Fruit fly (Drosophila melanogaster) whole organism, embryonic: ENCODE results near the gene RpS3.

Experiments used
- Awh ChIP-seq: fragments of 200-800 bp; sonication (Bioruptor generic); IDR thresholded peaks from 2 replicates; pipeline ENCODE4, ENCODE4 v1.3.6; 2022; ENCODE audit warnings: missing biosample characterization, missing genetic modification characterization
- CG11723 ChIP-seq: fragments of 200-800 bp; sonication (Bioruptor generic); optimal IDR thresholded peaks from 2 replicates; lab custom pipeline; 2017; ENCODE audit warnings: missing biosample characterization, mild to moderate bottlenecking, missing genetic modification characterization
- CG12104 ChIP-seq: fragments of 200-800 bp; sonication (Bioruptor generic); optimal IDR thresholded peaks from 3 replicates; lab custom pipeline; 2016; ENCODE audit warnings: missing biosample characterization, missing genetic modification characterization
- CG13296 ChIP-seq: fragments of 200-800 bp; sonication (Bioruptor generic); optimal IDR thresholded peaks from 3 replicates; lab custom pipeline; 2018; ENCODE audit warnings: missing biosample characterization, mild to moderate bottlenecking, missing genetic modification characterization
- CG15696 ChIP-seq: fragments of 200-800 bp; sonication (Bioruptor generic); optimal IDR thresholded peaks from 2 replicates; lab custom pipeline; 2019; ENCODE audit warnings: missing biosample characterization, mild to moderate bottlenecking, missing genetic modification characterization, moderate library complexity
- CG17829 ChIP-seq: fragments of 200-800 bp; optimal IDR thresholded peaks from 2 replicates; lab custom pipeline; 2019; ENCODE audit warnings: missing biosample characterization, mild to moderate bottlenecking, missing genetic modification characterization, moderate library complexity
- CG18011 ChIP-seq: fragments of 200-800 bp; sonication (Bioruptor generic); optimal IDR thresholded peaks from 2 replicates; lab custom pipeline; 2017; ENCODE audit warnings: missing biosample characterization, missing genetic modification characterization, mild to moderate bottlenecking, moderate library complexity, missing genotype
- CG30431 ChIP-seq: fragments of 200-800 bp; sonication (Bioruptor generic); optimal IDR thresholded peaks from 2 replicates; lab custom pipeline; 2017; ENCODE audit warnings: missing biosample characterization, missing genetic modification characterization
- CG33213 ChIP-seq: fragments of 200-800 bp; sonication (Bioruptor generic); optimal IDR thresholded peaks from 3 replicates; lab custom pipeline; 2016; ENCODE audit warnings: missing biosample characterization, missing genetic modification characterization
- CG34224 ChIP-seq: fragments of 200-800 bp; sonication (Bioruptor generic); IDR thresholded peaks from 3 replicates; pipeline ENCODE4 v1.3.6; 2022; ENCODE audit warnings: missing biosample characterization, missing genetic modification characterization; ENCODE audit not compliant: partially characterized antibody
- CG34422 ChIP-seq: fragments of 200-800 bp; sonication (Bioruptor generic); IDR thresholded peaks from 3 replicates; pipeline ENCODE4 v1.3.6; 2022; ENCODE audit warnings: missing biosample characterization, missing genetic modification characterization
- CG3847 ChIP-seq: fragments of 200-800 bp; sonication (Bioruptor generic); IDR thresholded peaks from 2 replicates; pipeline ENCODE4 v1.3.6; 2022; ENCODE audit warnings: missing biosample characterization, missing genetic modification characterization
- CG9797 ChIP-seq: fragments of 200-800 bp; sonication (Bioruptor generic); optimal IDR thresholded peaks from 3 replicates; lab custom pipeline; 2018; ENCODE audit warnings: missing biosample characterization, mild to moderate bottlenecking, missing genetic modification characterization
- CG9817 ChIP-seq: fragments of 200-800 bp; sonication (Bioruptor generic); optimal IDR thresholded peaks from 2 replicates; lab custom pipeline; 2018; ENCODE audit warnings: missing biosample characterization, mild to moderate bottlenecking, missing genetic modification characterization, moderate library complexity
- GATAe ChIP-seq: fragments of 200-800 bp; sonication (Bioruptor generic); conservative IDR thresholded peaks from 2 replicates; pipeline ENCODE4 v1.3.6; 2022; ENCODE audit warnings: missing biosample characterization, missing genetic modification characterization
- H2.0 ChIP-seq: fragments of 200-800 bp; sonication (Bioruptor generic); IDR thresholded peaks from 2 replicates; pipeline ENCODE4 v1.3.6; 2022; ENCODE audit warnings: missing biosample characterization, missing genetic modification characterization
- HLH3B ChIP-seq: fragments of 200-800 bp; sonication (Bioruptor generic); IDR thresholded peaks from 2 replicates; pipeline ENCODE4 v1.3.6; 2022; ENCODE audit warnings: missing biosample characterization, missing genetic modification characterization
- Hr3 ChIP-seq: fragments of 200-800 bp; sonication (Bioruptor generic); optimal IDR thresholded peaks from 3 replicates; lab custom pipeline; 2016; ENCODE audit warnings: missing biosample characterization, missing genetic modification characterization
- Hsf ChIP-seq: fragments of 200-800 bp; sonication (Bioruptor generic); optimal IDR thresholded peaks from 3 replicates; lab custom pipeline; 2016; ENCODE audit warnings: missing biosample characterization, missing genetic modification characterization
- Lpt ChIP-seq: fragments of >200 bp; optimal IDR thresholded peaks from 2 replicates; lab custom pipeline; 2018; ENCODE audit warnings: missing biosample characterization, missing genetic modification characterization
- Max ChIP-seq: fragments of 200-800 bp; sonication (Bioruptor generic); optimal IDR thresholded peaks from 2 replicates; lab custom pipeline; 2016; ENCODE audit warnings: missing biosample characterization, mild to moderate bottlenecking, missing genetic modification characterization
- Med ChIP-seq: fragments of 200-800 bp; sonication (Bioruptor generic); peaks from one replicate; lab custom pipeline; 2016; ENCODE audit warnings: missing biosample characterization, missing genetic modification characterization, mild to moderate bottlenecking, inconsistent platforms, moderate library complexity
- NFAT ChIP-seq: fragments of 200-800 bp; sonication (Bioruptor generic); IDR thresholded peaks from 2 replicates; pipeline ENCODE4 v1.3.6; 2022; ENCODE audit warnings: missing biosample characterization, missing genetic modification characterization
- Ptx1 ChIP-seq: fragments of 200-800 bp; sonication (Bioruptor generic); IDR thresholded peaks from 2 replicates; pipeline ENCODE4 v1.3.6; 2022; ENCODE audit warnings: missing biosample characterization, missing genetic modification characterization
- Ssrp ChIP-seq: fragments of 200-800 bp; sonication (Bioruptor generic); optimal IDR thresholded peaks from 2 replicates; lab custom pipeline; 2018; ENCODE audit warnings: missing biosample characterization, mild to moderate bottlenecking, missing genetic modification characterization, moderate library complexity
- Usf ChIP-seq: fragments of 200-800 bp; sonication (Bioruptor generic); optimal IDR thresholded peaks from 2 replicates; lab custom pipeline; 2017; ENCODE audit warnings: missing genotype, missing biosample characterization, missing genetic modification characterization
- al ChIP-seq: fragments of 200-800 bp; sonication (Bioruptor generic); IDR thresholded peaks from 2 replicates; pipeline ENCODE4 v1.3.6; 2022; ENCODE audit warnings: missing biosample characterization, missing genetic modification characterization
- cad ChIP-seq: fragments of >200 bp; optimal IDR thresholded peaks from 2 replicates; lab custom pipeline; 2017; ENCODE audit warnings: missing biosample characterization, missing genetic modification characterization
- croc ChIP-seq: fragments of 200-800 bp; sonication (Bioruptor generic); conservative IDR thresholded peaks from 3 replicates; pipeline ENCODE4 v1.3.6; 2022; ENCODE audit warnings: missing biosample characterization, missing genetic modification characterization
- gsb ChIP-seq: fragments of 200-800 bp; sonication (Bioruptor generic); IDR thresholded peaks from 2 replicates; pipeline ENCODE4 v1.3.6; 2022; ENCODE audit warnings: missing biosample characterization, missing genetic modification characterization
- gsb-n ChIP-seq: fragments of 200-800 bp; sonication (Bioruptor generic); optimal IDR thresholded peaks from 3 replicates; lab custom pipeline; 2018; ENCODE audit warnings: missing biosample characterization, mild to moderate bottlenecking, missing genetic modification characterization
- lov ChIP-seq, 2 experiments: fragments of 200-800 bp in 1 of 2; fragments of >200 bp in 1 of 2; sonication (Bioruptor generic) in 1 of 2; IDR thresholded peaks in 1 of 2; optimal IDR thresholded peaks in 1 of 2; 2 replicates in 1 of 2; 3 replicates in 1 of 2; pipeline versions ENCODE4 v1.3.6 to Lab custom; 2017 to 2022; ENCODE audit warnings: missing biosample characterization in 1 of 2, missing genetic modification characterization in 1 of 2
- nmo ChIP-seq: fragments of 200-800 bp; sonication (Bioruptor generic); optimal IDR thresholded peaks from 2 replicates; lab custom pipeline; 2018; ENCODE audit warnings: missing biosample characterization, mild to moderate bottlenecking, missing genetic modification characterization, moderate library complexity
- otp ChIP-seq: fragments of 200-800 bp; sonication (Bioruptor generic); IDR thresholded peaks from 3 replicates; pipeline ENCODE4, ENCODE4 v1.3.6; 2022; ENCODE audit warnings: missing biosample characterization, missing genetic modification characterization
- pfk ChIP-seq: fragments of 200-800 bp; sonication (Bioruptor generic); optimal IDR thresholded peaks from 2 replicates; lab custom pipeline; 2018; ENCODE audit warnings: missing biosample characterization, mild to moderate bottlenecking, missing genetic modification characterization, moderate library complexity
- pho ChIP-seq: fragments of 200-800 bp; sonication (Bioruptor generic); optimal IDR thresholded peaks from 2 replicates; lab custom pipeline; 2016; ENCODE audit warnings: missing biosample characterization, missing genetic modification characterization
- phol ChIP-seq: fragments of 200-800 bp; sonication (Bioruptor generic); optimal IDR thresholded peaks from 3 replicates; lab custom pipeline; 2018; ENCODE audit warnings: missing biosample characterization, mild to moderate bottlenecking, missing genetic modification characterization, moderate library complexity
- psq ChIP-seq: fragments of 200-800 bp; sonication (Bioruptor generic); optimal IDR thresholded peaks from 2 replicates; lab custom pipeline; 2017; ENCODE audit warnings: missing biosample characterization, missing genetic modification characterization
- ranshi ChIP-seq: fragments of 200-800 bp; sonication (Bioruptor generic); IDR thresholded peaks from 2 replicates; pipeline ENCODE4 v1.3.6; 2022; ENCODE audit warnings: missing biosample characterization, missing genetic modification characterization
- ro ChIP-seq: fragments of 200-800 bp; sonication (Bioruptor generic); IDR thresholded peaks from 2 replicates; pipeline ENCODE4 v1.3.6; 2022; ENCODE audit warnings: missing biosample characterization, missing genetic modification characterization
- scrt ChIP-seq: fragments of 200-800 bp; sonication (Bioruptor generic); optimal IDR thresholded peaks from 2 replicates; lab custom pipeline; 2018; ENCODE audit warnings: missing biosample characterization, mild to moderate bottlenecking, missing genetic modification characterization, moderate library complexity
- seq ChIP-seq: fragments of 200-800 bp; sonication (Bioruptor generic); IDR thresholded peaks from 2 replicates; pipeline ENCODE4 v1.3.6; 2022; ENCODE audit warnings: missing biosample characterization, missing genetic modification characterization
- slbo ChIP-seq: fragments of 200-800 bp; sonication (Bioruptor generic); IDR thresholded peaks from 2 replicates; pipeline ENCODE4 v1.3.6; 2022; ENCODE audit warnings: missing biosample characterization, missing genetic modification characterization
- sob ChIP-seq: fragments of 200-800 bp; sonication (Bioruptor generic); IDR thresholded peaks from 2 replicates; pipeline ENCODE4 v1.3.6; 2022; ENCODE audit warnings: missing biosample characterization, missing genetic modification characterization
- ssp ChIP-seq: fragments of 200-800 bp; sonication (Bioruptor generic); IDR thresholded peaks from 2 replicates; pipeline ENCODE4 v1.3.6; 2022; ENCODE audit warnings: missing biosample characterization, missing genetic modification characterization
- tap ChIP-seq: fragments of 200-800 bp; optimal IDR thresholded peaks from 3 replicates; lab custom pipeline; 2019; ENCODE audit warnings: missing biosample characterization, mild to moderate bottlenecking, missing genetic modification characterization, moderate library complexity
- tio ChIP-seq: fragments of 200-800 bp; sonication (Bioruptor generic); optimal IDR thresholded peaks from 2 replicates; lab custom pipeline; 2017; ENCODE audit warnings: missing biosample characterization, missing genetic modification characterization, inconsistent platforms
- vvl ChIP-seq: fragments of 200-800 bp; sonication (Bioruptor generic); IDR thresholded peaks from 2 replicates; pipeline ENCODE4 v1.3.6; 2022; ENCODE audit warnings: missing biosample characterization, missing genetic modification characterization
- wor ChIP-seq: fragments of 200-800 bp; sonication (Bioruptor generic); IDR thresholded peaks from 2 replicates; pipeline ENCODE4 v1.3.6; 2022; ENCODE audit warnings: missing biosample characterization, missing genetic modification characterization
- zf30C ChIP-seq: fragments of 200-800 bp; sonication (Bioruptor generic); optimal IDR thresholded peaks from 3 replicates; lab custom pipeline; 2018; ENCODE audit warnings: missing biosample characterization, mild to moderate bottlenecking, missing genetic modification characterization
- zfh2 ChIP-seq: fragments of 200-800 bp; sonication (Bioruptor generic); optimal IDR thresholded peaks from 2 replicates; lab custom pipeline; 2016; ENCODE audit warnings: missing biosample characterization, missing genetic modification characterization

The RpS3 gene

DNA sequence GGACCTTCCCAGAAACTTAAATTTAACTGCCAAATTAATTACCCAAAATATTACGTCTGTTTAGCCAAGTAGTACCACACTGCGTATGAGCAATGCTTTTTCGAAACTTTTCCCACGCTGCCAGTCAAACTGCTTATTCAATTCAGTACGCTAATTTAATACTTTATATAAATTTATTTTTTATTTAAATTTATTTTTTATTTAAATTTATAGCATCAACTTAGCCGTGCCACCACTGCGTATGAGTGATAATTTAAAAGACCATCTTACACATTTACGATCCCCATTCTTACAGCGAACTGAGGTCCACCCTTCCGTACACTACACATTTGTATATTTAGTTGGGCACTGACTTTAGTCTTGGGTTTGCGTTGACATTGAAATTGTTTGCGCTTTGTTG is 23.0 kb upstream of the RpS3 start (continued):
- peak; percentile 23; the same call in 1 of the 2 replicates for TF ChIP-seq HLH3B (GFP tag; lab: Robert Waterston, UW)
- peak; percentile 32 for TF ChIP-seq psq (GFP tag; lab: Kevin White, UChicago)
- TF ChIP-seq croc (GFP tag; lab: Robert Waterston, UW): no peak
- TF ChIP-seq CG15696 (tag; lab: Kevin White, UChicago): peak; percentile 27
- no peak for TF ChIP-seq Lpt
- no peak for TF ChIP-seq pfk (GFP tag; lab: Kevin White, UChicago)
- peak; percentile 76 for TF ChIP-seq Max (GFP tag; lab: Kevin White, UChicago)
- peak; percentile 67 for TF ChIP-seq CG18011 (GFP tag; lab: Kevin White, UChicago)
- TF ChIP-seq tio: peak; percentile 62
- no peak for TF ChIP-seq ro (GFP tag; lab: Robert Waterston, UW)
- TF ChIP-seq pho (GFP tag; lab: Kevin White, UChicago): no peak
- peak; percentile 76 for TF ChIP-seq seq
- peak; percentile 62; the same call in 2 of the 3 replicates for TF ChIP-seq CG34422 (GFP tag; lab: Robert Waterston, UW)
- peak; percentile 36 for TF ChIP-seq Ssrp (tag; lab: Kevin White, UChicago)
- TF ChIP-seq CG12104 (GFP tag; lab: Kevin White, UChicago): peak; percentile 58
- TF ChIP-seq nmo (GFP tag; lab: Kevin White, UChicago): peak; percentile 80
- TF ChIP-seq CG9817 (tag; lab: Kevin White, UChicago): peak; percentile 83
- peak; percentile 43 for TF ChIP-seq Usf (GFP tag; lab: Kevin White, UChicago)
- no peak for TF ChIP-seq gsb-n
- 0 out of 3 replicates have a peak, but pooled peaks have one; percentile 28 for TF ChIP-seq otp (GFP tag; lab: Robert Waterston, UW)
- no peak for TF ChIP-seq Awh (GFP tag; lab: Robert Waterston, UW)
- no peak for TF ChIP-seq wor (GFP tag; lab: Robert Waterston, UW)
- peak; percentile 16 for TF ChIP-seq CG9797 (GFP tag; lab: Kevin White, UChicago)
- peak; percentile 36 for TF ChIP-seq H2.0 (GFP tag; lab: Robert Waterston, UW)
- TF ChIP-seq CG34224 (GFP tag; lab: Robert Waterston, UW): no peak
- no peak for TF ChIP-seq lov (optimal IDR thresholded peaks at IDR 0.05; lab: Kevin White, UChicago)
- TF ChIP-seq lov (GFP tag; IDR thresholded peaks at IDR 0.05; lab: Robert Waterston, UW): no peak
- peak; percentile 76 for TF ChIP-seq al
- TF ChIP-seq NFAT (GFP tag; lab: Robert Waterston, UW): peak; percentile 59; the same call in 1 of the 2 replicates
- peak; percentile 51 for TF ChIP-seq CG30431 (GFP tag; lab: Kevin White, UChicago)
- TF ChIP-seq zf30C (GFP tag; lab: Kevin White, UChicago): no peak
- TF ChIP-seq phol (tag; lab: Kevin White, UChicago): peak; percentile 74
- no peak for TF ChIP-seq CG33213 (GFP tag; lab: Kevin White, UChicago)
- TF ChIP-seq cad: no peak
- TF ChIP-seq CG17829 (tag; lab: Kevin White, UChicago): peak; percentile 59
- TF ChIP-seq CG3847: peak; percentile 70
- peak; percentile 90 for TF ChIP-seq CG13296 (GFP tag; lab: Kevin White, UChicago)
- TF ChIP-seq CG11723 (GFP tag; lab: Kevin White, UChicago): peak; percentile 60
- TF ChIP-seq tap: peak; percentile 67
- TF ChIP-seq vvl: peak; percentile 64
- TF ChIP-seq scrt (GFP tag; lab: Kevin White, UChicago): peak; percentile 87
- peak; percentile 62 for TF ChIP-seq Hr3 (GFP tag; lab: Kevin White, UChicago)
- peak; percentile 60; the same call in 1 of the 2 replicates for TF ChIP-seq sob (GFP tag; lab: Robert Waterston, UW)
- peak; percentile 64 for TF ChIP-seq gsb (GFP tag; lab: Robert Waterston, UW)
- no peak for TF ChIP-seq Hsf (GFP tag; lab: Kevin White, UChicago)
- peak; percentile 24; the same call in 1 of the 2 replicates for TF ChIP-seq GATAe
- no peak for TF ChIP-seq ssp (GFP tag; lab: Robert Waterston, UW)
- peak; percentile 16 for TF ChIP-seq zfh2
- peak; percentile 78 for TF ChIP-seq slbo (GFP tag; lab: Robert Waterston, UW)
- peak; percentile 91 for TF ChIP-seq Med (GFP tag; lab: Kevin White, UChicago)
- TF ChIP-seq Ptx1: peak; percentile 47
- peak; percentile 53; the same call in 1 of the 2 replicates for TF ChIP-seq ranshi (GFP tag; lab: Robert Waterston, UW)
